Fruit fly (Drosophila melanogaster) whole organism, prepupa: ENCODE results near the gene mask.

ENCODE experiments used
- Blimp-1 ChIP-seq: fragments of 200-800 bp; sonication (Bioruptor generic); optimal IDR thresholded peaks from 3 replicates; lab custom pipeline; 2017; ENCODE audit warnings: missing biosample characterization, missing genetic modification characterization, mild to moderate bottlenecking, moderate library complexity, missing genetic modification reagents
- CG10669 ChIP-seq: fragments of 200-800 bp; sonication (Bioruptor generic); optimal IDR thresholded peaks from 3 replicates; lab custom pipeline; 2018; ENCODE audit warnings: missing biosample characterization, mild to moderate bottlenecking, missing genetic modification characterization, moderate library complexity
- CG11294 ChIP-seq: fragments of 200-800 bp; sonication (Bioruptor generic); IDR thresholded peaks from 2 replicates; pipeline ENCODE4 v1.3.6; 2022; ENCODE audit warnings: missing biosample characterization, missing genetic modification characterization
- CG11762 ChIP-seq: fragments of 200-800 bp; sonication (Bioruptor generic); optimal IDR thresholded peaks from 3 replicates; lab custom pipeline; 2016; ENCODE audit warnings: missing biosample characterization, missing genetic modification characterization; ENCODE audit not compliant: insufficient read depth
- CG11902 ChIP-seq: fragments of 200-800 bp; sonication (Bioruptor generic); optimal IDR thresholded peaks from 3 replicates; lab custom pipeline; 2016; ENCODE audit warnings: missing biosample characterization, missing genetic modification characterization
- CG15336 ChIP-seq: fragments of 200-800 bp; sonication (Bioruptor generic); IDR thresholded peaks from 2 replicates; pipeline ENCODE4 v1.3.6; 2022; ENCODE audit warnings: missing biosample characterization, missing genetic modification characterization
- CG1621 ChIP-seq: fragments of 200-800 bp; sonication (Bioruptor generic); optimal IDR thresholded peaks from 3 replicates; lab custom pipeline; 2018; ENCODE audit warnings: missing biosample characterization, mild to moderate bottlenecking, missing genetic modification characterization
- CG3032 ChIP-seq: fragments of 200-800 bp; optimal IDR thresholded peaks from 2 replicates; lab custom pipeline; 2019; ENCODE audit warnings: missing biosample characterization, mild to moderate bottlenecking, missing genetic modification characterization, moderate library complexity
- CG31627 ChIP-seq: fragments of 200-800 bp; sonication (Bioruptor generic); optimal IDR thresholded peaks from 3 replicates; lab custom pipeline; 2016; ENCODE audit warnings: missing biosample characterization, missing genetic modification characterization
- CG32006 ChIP-seq: fragments of 200-800 bp; sonication (Bioruptor generic); optimal IDR thresholded peaks from 3 replicates; lab custom pipeline; 2017; ENCODE audit warnings: missing biosample characterization, mild to moderate bottlenecking, missing genetic modification characterization
- CG34406 ChIP-seq: fragments of 200-800 bp; sonication (Bioruptor generic); optimal IDR thresholded peaks from 3 replicates; lab custom pipeline; 2016; ENCODE audit warnings: missing biosample characterization, missing genetic modification characterization
- CG3919 ChIP-seq: fragments of 200-800 bp; sonication (Bioruptor generic); optimal IDR thresholded peaks from 3 replicates; lab custom pipeline; 2016; ENCODE audit warnings: missing biosample characterization, missing genetic modification characterization
- CG6276 ChIP-seq: fragments of 200-800 bp; sonication (Bioruptor generic); optimal IDR thresholded peaks from 2 replicates; lab custom pipeline; 2017; ENCODE audit warnings: missing biosample characterization, mild to moderate bottlenecking, missing genetic modification characterization
- CG6792 ChIP-seq: fragments of 200-800 bp; sonication (Bioruptor generic); optimal IDR thresholded peaks from 3 replicates; lab custom pipeline; 2016; ENCODE audit warnings: missing biosample characterization, missing genetic modification characterization
- CG6808 ChIP-seq: fragments of 200-800 bp; sonication (Bioruptor generic); optimal IDR thresholded peaks from 3 replicates; lab custom pipeline; 2017; ENCODE audit warnings: missing biosample characterization, missing genetic modification characterization, mild to moderate bottlenecking, moderate library complexity, missing genetic modification reagents
- CG6854 ChIP-seq: fragments of 200-800 bp; sonication (Bioruptor generic); optimal IDR thresholded peaks from 2 replicates; lab custom pipeline; 2017; ENCODE audit warnings: missing biosample characterization, mild to moderate bottlenecking, missing genetic modification characterization
- CG8119 ChIP-seq: fragments of 200-800 bp; sonication (Bioruptor generic); IDR thresholded peaks from 3 replicates; pipeline ENCODE4 v1.3.6; 2022; ENCODE audit warnings: missing biosample characterization, missing genetic modification characterization
- CG8632 ChIP-seq: fragments of 200-800 bp; sonication (Bioruptor generic); optimal IDR thresholded peaks from 3 replicates; lab custom pipeline; 2016; ENCODE audit warnings: missing biosample characterization, missing genetic modification characterization
- Eip75B ChIP-seq: fragments of 200-800 bp; sonication (Bioruptor generic); optimal IDR thresholded peaks from 3 replicates; lab custom pipeline; 2016; ENCODE audit warnings: missing biosample characterization, missing genetic modification characterization
- Eip78C ChIP-seq: fragments of 200-800 bp; sonication (Bioruptor generic); peaks from one replicate; lab custom pipeline; 2016; ENCODE audit warnings: missing biosample characterization, missing genetic modification characterization
- Eip93F ChIP-seq: fragments of 200-800 bp; sonication (Bioruptor generic); optimal IDR thresholded peaks from 2 replicates; lab custom pipeline; 2016; ENCODE audit warnings: missing biosample characterization, mild to moderate bottlenecking, missing genetic modification characterization
- Ets21C ChIP-seq: fragments of 200-800 bp; sonication (Bioruptor generic); optimal IDR thresholded peaks from 3 replicates; lab custom pipeline; 2016; ENCODE audit warnings: missing biosample characterization, missing genetic modification characterization
- Ets96B ChIP-seq: fragments of 200-800 bp; optimal IDR thresholded peaks from 2 replicates; lab custom pipeline; 2019; ENCODE audit warnings: missing biosample characterization, mild to moderate bottlenecking, missing genetic modification characterization, moderate library complexity
- Gug ChIP-seq: fragments of 200-800 bp; sonication (Bioruptor generic); IDR thresholded peaks from 2 replicates; pipeline ENCODE4 v1.3.6; 2022; ENCODE audit warnings: missing biosample characterization, missing genetic modification characterization
- Hr38 ChIP-seq: sonication (Bioruptor generic); optimal IDR thresholded peaks from 2 replicates; lab custom pipeline; 2016; ENCODE audit warnings: missing biosample characterization, missing genetic modification characterization
- Hr39 ChIP-seq: fragments of 200-800 bp; sonication (Bioruptor generic); optimal IDR thresholded peaks from 2 replicates; lab custom pipeline; 2016; ENCODE audit warnings: missing biosample characterization, missing genetic modification characterization
- Hr4 ChIP-seq: fragments of 200-800 bp; sonication (Bioruptor generic); optimal IDR thresholded peaks from 3 replicates; lab custom pipeline; 2016; ENCODE audit warnings: missing biosample characterization, missing genetic modification characterization
- Lpt ChIP-seq: fragments of 200-800 bp; sonication (Bioruptor generic); optimal IDR thresholded peaks from 3 replicates; lab custom pipeline; 2016; ENCODE audit warnings: missing biosample characterization, missing genetic modification characterization
- Met ChIP-seq: fragments of 200-800 bp; sonication (Bioruptor generic); optimal IDR thresholded peaks from 3 replicates; lab custom pipeline; 2016; ENCODE audit warnings: missing biosample characterization, missing genetic modification characterization
- OdsH ChIP-seq: fragments of 200-800 bp; sonication (Bioruptor generic); optimal IDR thresholded peaks from 3 replicates; lab custom pipeline; 2016; ENCODE audit warnings: missing biosample characterization, missing genetic modification characterization
- Smox ChIP-seq: fragments of 200-800 bp; sonication (Bioruptor generic); optimal IDR thresholded peaks from 3 replicates; lab custom pipeline; 2016; ENCODE audit warnings: missing biosample characterization, missing genetic modification characterization
- Sox102F ChIP-seq: fragments of 200-800 bp; sonication (Bioruptor generic); optimal IDR thresholded peaks from 2 replicates; lab custom pipeline; 2016; ENCODE audit warnings: missing biosample characterization, mild to moderate bottlenecking, missing genetic modification characterization
- Sox14 ChIP-seq: fragments of 200-800 bp; sonication (Bioruptor generic); optimal IDR thresholded peaks from 3 replicates; lab custom pipeline; 2016; ENCODE audit warnings: missing biosample characterization, missing genetic modification characterization
- Sox15 ChIP-seq: fragments of 200-800 bp; sonication (Bioruptor generic); optimal IDR thresholded peaks from 3 replicates; lab custom pipeline; 2016; ENCODE audit warnings: missing biosample characterization, missing genetic modification characterization
- achi ChIP-seq: fragments of 200-800 bp; sonication (Bioruptor generic); optimal IDR thresholded peaks from 3 replicates; lab custom pipeline; 2016; ENCODE audit warnings: missing biosample characterization, missing genetic modification characterization
- acj6 ChIP-seq: fragments of 200-800 bp; sonication (Bioruptor generic); optimal IDR thresholded peaks from 3 replicates; lab custom pipeline; 2016; ENCODE audit warnings: missing biosample characterization, missing genetic modification characterization
- cyc ChIP-seq: fragments of 200-800 bp; sonication (Bioruptor generic); optimal IDR thresholded peaks from 3 replicates; lab custom pipeline; 2016; ENCODE audit warnings: missing biosample characterization, missing genetic modification characterization
- dac ChIP-seq: fragments of 200-800 bp; sonication (Bioruptor generic); optimal IDR thresholded peaks from 2 replicates; lab custom pipeline; 2017; ENCODE audit warnings: missing biosample characterization, mild to moderate bottlenecking, missing genetic modification characterization
- dsx ChIP-seq: fragments of 200-800 bp; optimal IDR thresholded peaks from 3 replicates; lab custom pipeline; 2019; ENCODE audit warnings: missing biosample characterization, mild to moderate bottlenecking, missing genetic modification characterization, moderate library complexity; ENCODE audit not compliant: poor library complexity, severe bottlenecking
- eg ChIP-seq: fragments of 200-800 bp; sonication (Bioruptor generic); IDR thresholded peaks from 3 replicates; pipeline ENCODE4 v1.3.6; 2022; ENCODE audit warnings: missing biosample characterization, missing genetic modification characterization
- fd59A ChIP-seq: fragments of 200-800 bp; sonication (Bioruptor generic); optimal IDR thresholded peaks from 2 replicates; lab custom pipeline; 2017; ENCODE audit warnings: missing biosample characterization, mild to moderate bottlenecking, missing genetic modification characterization, missing genetic modification reagents
- fkh ChIP-seq: fragments of 200-800 bp; sonication (Bioruptor generic); optimal IDR thresholded peaks from 3 replicates; lab custom pipeline; 2017; ENCODE audit warnings: missing biosample characterization, mild to moderate bottlenecking, missing genetic modification characterization, moderate library complexity
- lz ChIP-seq: fragments of 200-800 bp; sonication (Bioruptor generic); optimal IDR thresholded peaks from 3 replicates; lab custom pipeline; 2016; ENCODE audit warnings: missing biosample characterization, missing genetic modification characterization
- net ChIP-seq: fragments of 200-800 bp; sonication (Bioruptor generic); optimal IDR thresholded peaks from 3 replicates; lab custom pipeline; 2016; ENCODE audit warnings: missing biosample characterization, missing genetic modification characterization
- pdm3 ChIP-seq: fragments of 200-800 bp; sonication (Bioruptor generic); optimal IDR thresholded peaks from 3 replicates; lab custom pipeline; 2016; ENCODE audit warnings: missing biosample characterization, missing genetic modification characterization
- salr ChIP-seq, 2 experiments: fragments of 200-800 bp; sonication (Bioruptor generic); optimal IDR thresholded peaks; 3 replicates each; lab custom pipeline; 2016 to 2018; ENCODE audit warnings: missing biosample characterization in 2 of 2, missing genetic modification characterization in 2 of 2, mild to moderate bottlenecking in 1 of 2
- spab ChIP-seq: fragments of 200-800 bp; sonication (Bioruptor generic); optimal IDR thresholded peaks from 2 replicates; lab custom pipeline; 2017; ENCODE audit warnings: missing biosample characterization, mild to moderate bottlenecking, missing genetic modification characterization, missing genetic modification reagents
- topi ChIP-seq: fragments of 200-800 bp; sonication (Bioruptor generic); optimal IDR thresholded peaks from 3 replicates; lab custom pipeline; 2016; ENCODE audit warnings: missing biosample characterization, missing genetic modification characterization
- vri ChIP-seq: fragments of 200-800 bp; sonication (Bioruptor generic); optimal IDR thresholded peaks from 3 replicates; lab custom pipeline; 2016; ENCODE audit warnings: missing biosample characterization, mild to moderate bottlenecking, missing genetic modification characterization

The mask gene

dm6 chr3R:24287157-24287556 lies 56.8 kb downstream of the mask start (continued):
- TF ChIP-seq fkh (GFP tag; lab: Kevin White, UChicago) (no peak), CG6276 (GFP tag; lab: Kevin White, UChicago) (peak; percentile 5), Met (no peak), Lpt (no peak), OdsH (GFP tag; lab: Kevin White, UChicago) (no peak), CG11902 (no peak), topi (GFP tag; lab: Kevin White, UChicago) (no peak), Smox (GFP tag; lab: Kevin White, UChicago) (no peak), vri (GFP tag; lab: Kevin White, UChicago) (no peak), spab (no peak), CG34406 (GFP tag; lab: Kevin White, UChicago) (no peak), Blimp-1 (no peak), eg (no peak), CG8632 (GFP tag; lab: Kevin White, UChicago) (no peak)

- TF ChIP-seq CG11294 (GFP tag; lab: Robert Waterston, UW) (no peak), CG8119 (no peak), CG3919 (GFP tag; lab: Kevin White, UChicago) (peak; percentile 76), Eip93F (GFP tag; lab: Kevin White, UChicago) (no peak), spab (peak; percentile 33), fkh (GFP tag; lab: Kevin White, UChicago) (peak; percentile 79), CG31627 (GFP tag; lab: Kevin White, UChicago) (peak; percentile 51), Ets21C (GFP tag; lab: Kevin White, UChicago) (no peak), Gug (GFP tag; lab: Robert Waterston, UW) (no peak), achi (GFP tag; lab: Kevin White, UChicago) (peak; percentile 14), Sox15 (GFP tag; lab: Kevin White, UChicago) (no peak), dsx (GFP tag; lab: Kevin White, UChicago) (peak; percentile 34), salr (GFP tag; optimal IDR thresholded peaks at IDR 0.05; lab: Kevin White, UChicago) (peak in 1 of 2 experiments; percentile 74), Eip78C (GFP tag; lab: Kevin White, UChicago) (peak; percentile 76), CG6854 (GFP tag; lab: Kevin White, UChicago) (peak; percentile 53), pdm3 (GFP tag; lab: Kevin White, UChicago) (no peak), Sox102F (GFP tag; lab: Kevin White, UChicago) (peak; percentile 47), CG32006 (GFP tag; lab: Kevin White, UChicago) (no peak), CG6792 (GFP tag; lab: Kevin White, UChicago) (peak; percentile 48), Hr39 (GFP tag; lab: Kevin White, UChicago) (no peak), OdsH (GFP tag; lab: Kevin White, UChicago) (peak; percentile 53), CG6808 (GFP tag; lab: Kevin White, UChicago) (peak; percentile 51), CG15336 (GFP tag; lab: Robert Waterston, UW) (no peak), Hr4 (GFP tag; lab: Kevin White, UChicago) (peak; percentile 14), CG11762 (GFP tag; lab: Kevin White, UChicago) (peak; percentile 18), acj6 (peak; percentile 46), CG11902 (peak; percentile 6), Eip75B (peak; percentile 50), fd59A (GFP tag; lab: Kevin White, UChicago) (peak; percentile 27), CG3032 (tag; lab: Kevin White, UChicago) (peak; percentile 39), dac (GFP tag; lab: Kevin White, UChicago) (no peak), CG10669 (GFP tag; lab: Kevin White, UChicago) (peak; percentile 52), net (GFP tag; lab: Kevin White, UChicago) (peak; percentile 41), CG1621 (peak; percentile 65), vri (GFP tag; lab: Kevin White, UChicago) (peak; percentile 54), Smox (GFP tag; lab: Kevin White, UChicago) (no peak), CG8632 (GFP tag; lab: Kevin White, UChicago) (peak; percentile 27), cyc (GFP tag; lab: Kevin White, UChicago) (peak; percentile 60), lz (peak; percentile 66), CG34406 (GFP tag; lab: Kevin White, UChicago) (peak; percentile 35), Hr38 (GFP tag; lab: Kevin White, UChicago) (no peak), Ets96B (peak; percentile 28), Sox14 (GFP tag; lab: Kevin White, UChicago) (peak; percentile 52)
Observed at dm6 chr3R:24289768-24290349, 59.5 kb downstream of the mask start, which contains the start of the genes CG34290 and Uck. CG34290 (minus strand) TSS chr3R:24289818. Uck (plus strand) TSS chr3R:24290172.
